Fruit fly (Drosophila melanogaster) ovary, adult (tissue): ENCODE data around the gene CG17068.
"Not testable (repeated sequence)": the region's sequence is repeated elsewhere in the genome, so short reads cannot be mapped to it uniquely, and the experiment has no call there.

Experiments
- CG17801 ChIP-seq: fragments of 200-800 bp; optimal IDR thresholded peaks from 2 replicates; lab custom pipeline; 2019; ENCODE audit warnings: missing biosample characterization, mild to moderate bottlenecking, missing genetic modification characterization, moderate library complexity; ENCODE audit not compliant: partially characterized antibody

CG17068 gene

dm6 chrX:20235794-20236513, 14.9 kb downstream of the CG17068 start, which contains the start of gene sw:
TSS of gene sw (minus strand) at chrX:20236382.
- TF ChIP-seq CG17801 (GFP tag; lab: Kevin White, UChicago) = peak; percentile 49

- TF ChIP-seq CG17801 (GFP tag; lab: Kevin White, UChicago) = no peak
These were observed 19.2 kb downstream of the CG17068 start for dm6 chrX:20231658-20232057.

dm6 chrX:20224920-20225319, 26.0 kb downstream of the CG17068 start, which contains the start of gene Sdic4:
TSS of gene Sdic4 (minus strand) at chrX:20225020.
- not testable (repeated sequence) for TF ChIP-seq CG17801 (GFP tag; lab: Kevin White, UChicago)

- TF ChIP-seq CG17801 (GFP tag; lab: Kevin White, UChicago) = not testable (repeated sequence)
These were observed 33.7 kb downstream of the CG17068 start, which contains the start of gene SdicC for dm6 chrX:20217159-20217558. TSS of gene SdicC (minus strand) at chrX:20217259.

- TF ChIP-seq CG17801 (GFP tag; lab: Kevin White, UChicago) = not testable (repeated sequence)
These were observed 41.4 kb downstream of the CG17068 start, which contains the start of gene SdicB for dm6 chrX:20209503-20209902. TSS of gene SdicB (minus strand) at chrX:20209603.

dm6 chrX:20201833-20202232, 49.1 kb downstream of the CG17068 start, which contains the start of gene SdicA:
TSS of gene SdicA (minus strand) at chrX:20201933.
- TF ChIP-seq CG17801 (GFP tag; lab: Kevin White, UChicago) = not testable (repeated sequence)
